Fruit fly (Drosophila melanogaster): ENCODE data around the gene CG7920.
A peak's percentile ranks its signal among the peaks of the same experiment; 100 is the strongest.

Gene CG7920

dm6 chr3R:29982027-29982426, 33.1 kb downstream of the CG7920 start (continued):
- TF ChIP-seq disco-r (GFP tag; optimal IDR thresholded peaks at IDR 0.05) (no peak), lilli (GFP tag; optimal IDR thresholded peaks at IDR 0.05) (no peak), bsh (GFP tag; optimal IDR thresholded peaks at IDR 0.05) (peak in 1 of 2 experiments; percentile 34), Ets65A (GFP tag) (peak; percentile 7), CG13894 (tag; optimal IDR thresholded peaks at IDR 0.05) (no peak), CG9437 (GFP tag; optimal IDR thresholded peaks at IDR 0.05) (no peak), ken (GFP tag; IDR thresholded peaks at IDR 0.05) (0 out of 3 replicates have a peak, but pooled peaks have one; percentile 33), CG15011 (GFP tag; optimal IDR thresholded peaks at IDR 0.05) (no peak), Sox100B (GFP tag; optimal IDR thresholded peaks at IDR 0.05) (no peak), unpg (GFP tag; optimal IDR thresholded peaks at IDR 0.05) (peak; percentile 17), Chrac-16 (GFP tag; optimal IDR thresholded peaks at IDR 0.05) (no peak), psq (GFP tag; optimal IDR thresholded peaks at IDR 0.05) (no peak), CG17385 (GFP tag; optimal IDR thresholded peaks at IDR 0.05) (peak; percentile 5), CG1832 (GFP tag; optimal IDR thresholded peaks at IDR 0.05) (no peak), Bteb2 (GFP tag; optimal IDR thresholded peaks at IDR 0.05) (no peak), CG6654 (GFP tag; optimal IDR thresholded peaks at IDR 0.05) (no peak), zfh2 (GFP tag; optimal IDR thresholded peaks at IDR 0.05) (no peak), CG14050 (GFP tag; IDR thresholded peaks at IDR 0.05) (no peak), CG18619 (GFP tag; optimal IDR thresholded peaks at IDR 0.05) (no peak), HLHmδ (GFP tag; optimal IDR thresholded peaks at IDR 0.05) (no peak), prd (optimal IDR thresholded peaks at IDR 0.05) (no peak), prd (GFP tag; IDR thresholded peaks at IDR 0.05) (peak; percentile 25; the same call in 1 of the 3 replicates), dati (GFP tag; IDR thresholded peaks at IDR 0.05) (no peak), CG3726 (GFP tag; IDR thresholded peaks at IDR 0.05) (no peak), sisA (GFP tag; IDR thresholded peaks at IDR 0.05) (peak; percentile 44), lab (GFP tag; optimal IDR thresholded peaks at IDR 0.05) (no peak), CG15073 (GFP tag; optimal IDR thresholded peaks at IDR 0.05) (no peak), CG7839 (tag; optimal IDR thresholded peaks at IDR 0.05) (no peak), sens (GFP tag) (no peak), abd-A (tag; optimal IDR thresholded peaks at IDR 0.05) (no peak), danr (GFP tag; IDR thresholded peaks at IDR 0.05) (no peak), CG12391 (tag; optimal IDR thresholded peaks at IDR 0.05) (no peak), gem (tag; optimal IDR thresholded peaks at IDR 0.05) (peak; percentile 37), CG4617 (GFP tag; optimal IDR thresholded peaks at IDR 0.05; ENCODE audit: borderline replicate concordance) (no peak), CG6254 (GFP tag; optimal IDR thresholded peaks at IDR 0.05) (no peak), caup (GFP tag; optimal IDR thresholded peaks at IDR 0.05; ENCODE audit: severe bottlenecking) (no peak), H2.0 (GFP tag; IDR thresholded peaks at IDR 0.05) (0 out of 2 replicates have a peak, but pooled peaks have one; percentile 8), Jarid2 (GFP tag; optimal IDR thresholded peaks at IDR 0.05) (no peak), CG1603 (tag; optimal IDR thresholded peaks at IDR 0.05) (peak; percentile 0), D19A (tag; optimal IDR thresholded peaks at IDR 0.05) (no peak), Oli (tag; optimal IDR thresholded peaks at IDR 0.05) (peak; percentile 5), CG1233 (GFP tag; optimal IDR thresholded peaks at IDR 0.05) (no peak), CG3163 (GFP tag; optimal IDR thresholded peaks at IDR 0.05) (no peak), pnt (GFP tag; optimal IDR thresholded peaks at IDR 0.05) (no peak), CG5245 (GFP tag; optimal IDR thresholded peaks at IDR 0.05) (no peak), CG9797 (GFP tag; optimal IDR thresholded peaks at IDR 0.05) (no peak), CG18599 (GFP tag; optimal IDR thresholded peaks at IDR 0.05) (no peak), CG32532 (GFP tag; IDR thresholded peaks at IDR 0.05) (0 out of 2 replicates have a peak, but pooled peaks have one; percentile 15), bcd (GFP tag; optimal IDR thresholded peaks at IDR 0.05) (no peak), lbe (GFP tag; optimal IDR thresholded peaks at IDR 0.05) (no peak), Mrtf (GFP tag; IDR thresholded peaks at IDR 0.05) (no peak)
